Worm (Caenorhabditis elegans): ENCODE data around the gene Y17D7B.10.

- TF ChIP-seq nhr-12 (tag; optimal IDR thresholded peaks at IDR 0.05) (no peak), pag-3 (tag; optimal IDR thresholded peaks at IDR 0.05; ENCODE audit: borderline replicate concordance, insufficient read depth) (no peak), sup-37 (GFP tag; optimal IDR thresholded peaks at IDR 0.05) (no peak), sox-4 (tag; optimal IDR thresholded peaks at IDR 0.05) (no peak), tbx-2 (tag; optimal IDR thresholded peaks at IDR 0.05) (no peak), nhr-76 (tag; optimal IDR thresholded peaks at IDR 0.05) (no peak), egl-13 (tag; optimal IDR thresholded peaks at IDR 0.05) (no peak), snpc-4 (tag; optimal IDR thresholded peaks at IDR 0.05) (no peak), nhr-237 (tag; optimal IDR thresholded peaks at IDR 0.05) (no peak), nhr-85 (tag) (no peak), ama-1 (optimal IDR thresholded peaks at IDR 0.05) (no peak), elt-3 (tag; optimal IDR thresholded peaks at IDR 0.05) (no peak), nhr-71 (tag; optimal IDR thresholded peaks at IDR 0.05) (no peak)
Measured at ce11 chrV:18734381-18734780, 49.1 kb upstream of the Y17D7B.10 start, which contains the start of gene scl-20.
